Worm (Caenorhabditis elegans) whole organism, L3 larva: Measurements from ENCODE around the gene Y105C5A.9.
"Not testable (repeated sequence)": the region's sequence is repeated elsewhere in the genome, so short reads cannot be mapped to it uniquely, and the experiment has no call there.

Source experiments
- aly-2 ChIP-seq: fragments of 150-350 bp; optimal IDR thresholded peaks from 2 replicates; lab custom pipeline; 2014; ENCODE audit warnings: missing biosample characterization, missing genetic modification characterization
- ama-1 ChIP-seq: fragments of 150-350 bp; optimal IDR thresholded peaks from 2 replicates; lab custom pipeline; 2018
- ceh-16 ChIP-seq: sonication (generic microtip); optimal IDR thresholded peaks from 2 replicates; lab custom pipeline; 2017; ENCODE audit warnings: missing biosample characterization, missing genetic modification characterization
- ceh-9 ChIP-seq: sonication (generic microtip); optimal IDR thresholded peaks from 2 replicates; lab custom pipeline; 2018; ENCODE audit warnings: missing biosample characterization, missing genetic modification characterization
- daf-12 ChIP-seq: fragments of 150-350 bp; optimal IDR thresholded peaks from 2 replicates; lab custom pipeline; 2014; ENCODE audit warnings: missing biosample characterization, missing genetic modification reagents, missing genetic modification characterization
- egl-27 ChIP-seq: sonication (generic microtip); optimal IDR thresholded peaks from 4 replicates; lab custom pipeline; 2017; ENCODE audit warnings: missing biosample characterization, missing genetic modification reagents, missing genetic modification characterization
- egl-5 ChIP-seq: fragments of 150-350 bp; optimal IDR thresholded peaks from 2 replicates; lab custom pipeline; 2017; ENCODE audit warnings: missing biosample characterization, missing genetic modification reagents, missing genetic modification characterization, inconsistent platforms
- elt-1 ChIP-seq: fragments of 150-350 bp; optimal IDR thresholded peaks from 2 replicates; lab custom pipeline; 2014; ENCODE audit warnings: missing biosample characterization, missing genetic modification characterization
- eor-1 ChIP-seq, 2 experiments: fragments of 150-350 bp; optimal IDR thresholded peaks; 2 replicates each; lab custom pipeline; 2014 to 2018; ENCODE audit warnings: missing biosample characterization in 2 of 2, missing genetic modification characterization in 2 of 2
- fkh-10 ChIP-seq: sonication (generic microtip); optimal IDR thresholded peaks from 2 replicates; lab custom pipeline; 2017; ENCODE audit warnings: missing biosample characterization, missing genetic modification reagents, missing genetic modification characterization
- fkh-2 ChIP-seq: fragments of 150-350 bp; optimal IDR thresholded peaks from 2 replicates; lab custom pipeline; 2014; ENCODE audit warnings: missing biosample characterization, missing genetic modification reagents, missing genetic modification characterization
- hmg-11 ChIP-seq: sonication (generic microtip); optimal IDR thresholded peaks from 2 replicates; lab custom pipeline; 2016; ENCODE audit warnings: missing genetic modification characterization, missing compliant biosample characterization
- jun-1 ChIP-seq: fragments of 150-350 bp; optimal IDR thresholded peaks from 2 replicates; lab custom pipeline; 2014; ENCODE audit warnings: missing biosample characterization, missing genetic modification reagents, missing genetic modification characterization
- lin-15B ChIP-seq: fragments of 150-350 bp; optimal IDR thresholded peaks from 2 replicates; lab custom pipeline; 2014; ENCODE audit warnings: missing biosample characterization, missing genetic modification characterization
- lsy-12 ChIP-seq: sonication (generic microtip); optimal IDR thresholded peaks from 2 replicates; lab custom pipeline; 2016; ENCODE audit warnings: mild to moderate bottlenecking, missing genetic modification characterization, missing compliant biosample characterization
- mdl-1 ChIP-seq: fragments of 150-350 bp; optimal IDR thresholded peaks from 2 replicates; lab custom pipeline; 2014; ENCODE audit warnings: missing biosample characterization, missing genetic modification characterization
- mml-1 ChIP-seq: fragments of 150-350 bp; sonication (generic microtip); optimal IDR thresholded peaks from 3 replicates; lab custom pipeline; 2014; ENCODE audit warnings: missing biosample characterization, missing genetic modification characterization
- nhr-11 ChIP-seq: fragments of 150-350 bp; optimal IDR thresholded peaks from 2 replicates; lab custom pipeline; 2014; ENCODE audit warnings: missing biosample characterization, missing genetic modification characterization
- nhr-12 ChIP-seq: fragments of 150-350 bp; optimal IDR thresholded peaks from 2 replicates; lab custom pipeline; 2014; ENCODE audit warnings: missing biosample characterization, missing genetic modification characterization
- nhr-23 ChIP-seq: fragments of 150-350 bp; optimal IDR thresholded peaks from 2 replicates; lab custom pipeline; 2014; ENCODE audit warnings: missing biosample characterization, missing genetic modification reagents, missing genetic modification characterization
- nhr-237 ChIP-seq: fragments of 150-350 bp; optimal IDR thresholded peaks from 2 replicates; lab custom pipeline; 2014; ENCODE audit warnings: missing biosample characterization, missing genetic modification characterization
- nhr-28 ChIP-seq: fragments of 150-350 bp; optimal IDR thresholded peaks from 2 replicates; lab custom pipeline; 2014; ENCODE audit warnings: missing biosample characterization, missing genetic modification characterization
- nhr-43 ChIP-seq: sonication (generic microtip); optimal IDR thresholded peaks from 2 replicates; lab custom pipeline; 2016; ENCODE audit warnings: mild to moderate bottlenecking, missing genetic modification characterization, missing compliant biosample characterization; ENCODE audit not compliant: poor library complexity, severe bottlenecking
- nhr-76 ChIP-seq: fragments of 150-350 bp; sonication (generic microtip); optimal IDR thresholded peaks from 5 replicates; lab custom pipeline; 2014; ENCODE audit warnings: missing biosample characterization, missing genetic modification characterization
- nhr-77 ChIP-seq: fragments of 150-350 bp; optimal IDR thresholded peaks from 2 replicates; lab custom pipeline; 2014; ENCODE audit warnings: missing biosample characterization, missing genetic modification characterization
- pha-4 ChIP-seq: fragments of 150-350 bp; optimal IDR thresholded peaks from 2 replicates; lab custom pipeline; 2014; ENCODE audit warnings: missing biosample characterization, missing genetic modification reagents, missing genetic modification characterization
- pqm-1 ChIP-seq: fragments of 150-350 bp; optimal IDR thresholded peaks from 2 replicates; lab custom pipeline; 2017; ENCODE audit warnings: missing biosample characterization, missing genetic modification characterization, inconsistent platforms
- sea-2 ChIP-seq: fragments of 150-350 bp; sonication (generic microtip); optimal IDR thresholded peaks from 4 replicates; lab custom pipeline; 2014; ENCODE audit warnings: missing biosample characterization, missing genetic modification reagents, missing genetic modification characterization
- snpc-4 ChIP-seq: fragments of 150-350 bp; optimal IDR thresholded peaks from 2 replicates; lab custom pipeline; 2014; ENCODE audit warnings: missing biosample characterization, missing genetic modification characterization
- tbx-2 ChIP-seq: sonication (generic microtip); optimal IDR thresholded peaks from 2 replicates; lab custom pipeline; 2016; ENCODE audit warnings: mild to moderate bottlenecking, missing genetic modification characterization, missing compliant biosample characterization
- unc-39 ChIP-seq: sonication (generic microtip); optimal IDR thresholded peaks from 4 replicates; lab custom pipeline; 2017; ENCODE audit warnings: missing biosample characterization, missing genetic modification characterization
- unc-62 ChIP-seq: fragments of 150-350 bp; sonication (generic microtip); optimal IDR thresholded peaks from 4 replicates; lab custom pipeline; 2014; ENCODE audit warnings: missing biosample characterization, missing genetic modification reagents, missing genetic modification characterization
- zag-1 ChIP-seq: fragments of 150-350 bp; optimal IDR thresholded peaks from 2 replicates; lab custom pipeline; 2014; ENCODE audit warnings: missing biosample characterization, missing genetic modification characterization
- ztf-4 ChIP-seq: fragments of 150-350 bp; optimal IDR thresholded peaks from 2 replicates; lab custom pipeline; 2014; ENCODE audit warnings: missing biosample characterization, missing genetic modification characterization

The Y105C5A.9 gene

DNA sequence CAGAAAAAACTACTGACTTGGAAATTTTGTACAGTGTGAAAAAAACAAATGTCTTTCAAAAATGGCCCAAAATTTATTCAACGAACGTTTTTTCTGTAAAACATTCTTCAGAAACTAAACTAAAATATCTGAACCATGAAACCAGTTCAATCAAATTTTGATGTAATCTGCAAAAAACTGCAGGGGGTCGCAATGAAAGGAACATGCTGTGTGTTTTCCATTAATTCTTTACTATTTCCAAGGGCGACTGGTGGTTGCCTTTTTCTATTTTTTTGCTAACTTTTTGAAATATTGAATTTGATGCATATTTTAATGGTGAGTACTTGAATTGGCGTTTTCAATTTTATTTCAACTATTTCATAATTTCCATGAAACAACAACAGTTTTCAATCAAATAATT, at the start of gene Y105C5A.9:
Gene Y105C5A.9, plus strand, starts transcription at position 301 of the 400 bp plus-strand sequence.
- TF ChIP-seq daf-12 (tag; lab: Kevin White, UChicago) = no peak
- TF ChIP-seq nhr-237 = no peak
- no peak for TF ChIP-seq aly-2 (tag; lab: Kevin White, UChicago)
- TF ChIP-seq lin-15B (tag; lab: Kevin White, UChicago) = no peak
- TF ChIP-seq ama-1 = no peak
- TF ChIP-seq nhr-12 (tag; lab: Kevin White, UChicago) = no peak
- no peak for TF ChIP-seq unc-39 (tag; lab: Kevin White, UChicago)
- no peak for TF ChIP-seq egl-27 (tag; lab: Kevin White, UChicago)
- TF ChIP-seq unc-62 (GFP tag; lab: Kevin White, UChicago) = no peak
- TF ChIP-seq zag-1 (tag; lab: Kevin White, UChicago) = no peak
- TF ChIP-seq, all 47 proteins: peak for 0

DNA sequence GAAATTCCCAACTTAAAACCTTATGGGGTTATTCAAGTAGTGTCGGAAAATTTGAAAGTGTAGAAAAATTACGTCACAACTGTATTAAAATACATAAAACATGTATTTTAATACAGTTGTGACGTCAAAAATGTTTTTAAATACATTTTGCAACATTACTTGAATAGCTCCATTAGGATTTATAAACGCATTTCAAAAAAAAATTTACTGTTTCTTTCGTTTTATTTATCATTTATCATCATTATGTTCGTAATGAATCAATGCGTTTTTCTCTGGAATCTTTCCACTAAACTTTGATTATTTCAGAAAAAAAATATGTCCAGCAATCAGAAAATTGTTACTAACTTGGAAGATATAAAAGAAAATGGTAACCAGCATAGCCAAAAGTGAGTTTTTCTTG, 47.7 kb upstream of the Y105C5A.9 start, which contains the start of gene Y105C5A.508:
Gene Y105C5A.508, plus strand, starts transcription at position 301 of the 400 bp plus-strand sequence.
- no peak for TF ChIP-seq ceh-9 (tag; lab: Kevin White, UChicago)
- no peak for TF ChIP-seq pqm-1
- TF ChIP-seq mdl-1 (tag; lab: Kevin White, UChicago) = no peak
- TF ChIP-seq elt-1 (tag; lab: Kevin White, UChicago) = no peak
- no peak for TF ChIP-seq nhr-12 (tag; lab: Kevin White, UChicago)
- TF ChIP-seq sea-2 (GFP tag; lab: Kevin White, UChicago) = no peak
- TF ChIP-seq tbx-2 = no peak
- TF ChIP-seq mml-1 (tag; lab: Kevin White, UChicago) = no peak
- TF ChIP-seq egl-5 = no peak
- no peak for TF ChIP-seq hmg-11 (tag; lab: Kevin White, UChicago)
- no peak for TF ChIP-seq daf-12 (tag; lab: Kevin White, UChicago)
- TF ChIP-seq jun-1 (tag; lab: Kevin White, UChicago) = no peak
- TF ChIP-seq aly-2 (tag; lab: Kevin White, UChicago) = no peak
- no peak for TF ChIP-seq nhr-237
- TF ChIP-seq nhr-11 (tag; lab: Kevin White, UChicago) = no peak
- TF ChIP-seq ztf-4 (tag; lab: Kevin White, UChicago) = no peak
- TF ChIP-seq unc-39 (tag; lab: Kevin White, UChicago) = no peak
- no peak for TF ChIP-seq zag-1 (tag; lab: Kevin White, UChicago)
- TF ChIP-seq fkh-2 (tag; lab: Kevin White, UChicago) = no peak

DNA sequence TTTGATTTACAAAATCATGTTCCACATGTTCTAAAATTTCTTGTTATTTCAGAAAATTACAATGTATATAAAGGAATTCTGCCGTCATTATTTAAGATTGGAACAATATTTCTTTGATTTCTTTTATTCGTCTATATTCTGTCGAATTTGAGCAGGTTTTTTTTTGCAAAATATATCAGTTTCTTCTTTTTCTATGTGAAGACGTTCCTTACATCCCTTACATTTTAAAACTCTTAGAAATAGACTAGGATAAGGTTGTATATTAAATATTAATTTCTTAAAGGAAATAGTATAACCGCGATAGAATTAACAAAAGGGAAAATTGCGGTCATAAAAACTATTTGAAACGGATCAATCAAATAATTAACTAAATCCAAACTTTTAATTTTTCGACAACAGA, 42.4 kb upstream of the Y105C5A.9 start:
- no peak for TF ChIP-seq eor-1 (tag; optimal IDR thresholded peaks at IDR 0.05; lab: Kevin White, UChicago)
- TF ChIP-seq nhr-43 (tag; lab: Kevin White, UChicago) = no peak
- TF ChIP-seq nhr-11 (tag; lab: Kevin White, UChicago) = no peak
- TF ChIP-seq ama-1 = no peak
- TF ChIP-seq daf-12 (tag; lab: Kevin White, UChicago) = no peak
- TF ChIP-seq fkh-10 (GFP tag; lab: Kevin White, UChicago) = no peak
- no peak for TF ChIP-seq nhr-77 (tag; lab: Kevin White, UChicago)
- no peak for TF ChIP-seq mml-1 (tag; lab: Kevin White, UChicago)
- TF ChIP-seq nhr-23 (tag; lab: Kevin White, UChicago) = no peak
- TF ChIP-seq snpc-4 (tag; lab: Kevin White, UChicago) = no peak
- TF ChIP-seq unc-39 (tag; lab: Kevin White, UChicago) = no peak
- TF ChIP-seq sea-2 (GFP tag; lab: Kevin White, UChicago) = no peak
- no peak for TF ChIP-seq nhr-28
- TF ChIP-seq ceh-16 (tag; lab: Kevin White, UChicago) = no peak
- no peak for TF ChIP-seq lsy-12 (tag; lab: Kevin White, UChicago)
- no peak for TF ChIP-seq nhr-76 (tag; lab: Kevin White, UChicago)
- TF ChIP-seq tbx-2 = no peak
- no peak for TF ChIP-seq zag-1 (tag; lab: Kevin White, UChicago)
- no peak for TF ChIP-seq pha-4 (tag; lab: Kevin White, UChicago)

DNA sequence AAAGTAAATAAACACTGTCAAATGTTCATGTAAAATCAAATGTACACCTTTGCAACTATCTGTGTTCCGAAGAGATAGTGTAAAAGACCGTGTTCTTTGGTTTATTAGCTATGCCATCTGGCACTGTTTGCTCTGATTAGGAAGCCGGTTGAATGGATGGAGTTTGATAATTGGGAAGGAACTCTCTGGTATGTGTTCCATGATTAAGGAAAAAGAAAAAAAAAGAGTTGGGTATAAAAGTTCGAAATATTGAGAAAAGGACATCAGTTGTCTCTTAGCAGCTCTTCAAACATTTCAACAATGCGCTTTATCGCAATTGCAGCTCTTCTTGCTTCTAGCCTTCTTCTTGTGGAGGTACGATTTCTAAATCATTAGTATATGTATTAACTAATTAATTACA, 40.9 kb upstream of the Y105C5A.9 start, which contains the start of gene abu-5:
Gene abu-5, plus strand, starts transcription at position 301 of the 400 bp plus-strand sequence.
- not testable (repeated sequence) for TF ChIP-seq hmg-11 (tag; lab: Kevin White, UChicago); jun-1 (tag; lab: Kevin White, UChicago); egl-5
- TF ChIP-seq, all 47 proteins: peak for 0; not testable (repeated sequence) for 47
